Fruit fly (Drosophila melanogaster): Measurements from ENCODE around the gene lsn.
A peak's percentile ranks its signal among the peaks of the same experiment; 100 is the strongest.

Gene lsn

dm6 chr3R:21892450-21892849, 27.5 kb downstream of the lsn start:
- TF ChIP-seq Sry-δ (GFP tag; optimal IDR thresholded peaks at IDR 0.05) = no peak
- TF ChIP-seq oc (tag; optimal IDR thresholded peaks at IDR 0.05) = no peak

dm6 chr3R:21893929-21894328, 29.0 kb downstream of the lsn start:
- TF ChIP-seq ind (GFP tag; optimal IDR thresholded peaks at IDR 0.05) = no peak
- TF ChIP-seq bsh (GFP tag; optimal IDR thresholded peaks at IDR 0.05) = peak; percentile 9 to 75
- peak; percentile 6 for TF ChIP-seq CG2712 (tag; optimal IDR thresholded peaks at IDR 0.05)
- TF ChIP-seq Drgx (GFP tag; IDR thresholded peaks at IDR 0.05) = peak; percentile 88
- TF ChIP-seq gem (tag; optimal IDR thresholded peaks at IDR 0.05) = peak; percentile 27
- TF ChIP-seq sens (GFP tag) = peak; percentile 25
- TF ChIP-seq CG31441 (GFP tag; IDR thresholded peaks at IDR 0.05) = 0 out of 2 replicates have a peak, but pooled peaks have one; percentile 10
- TF ChIP-seq ssp (GFP tag; IDR thresholded peaks at IDR 0.05) = no peak
- TF ChIP-seq nom (GFP tag; optimal IDR thresholded peaks at IDR 0.05) = peak; percentile 60

dm6 chr3R:21895961-21896875, 31.2 kb downstream of the lsn start:
- TF ChIP-seq phol (tag; optimal IDR thresholded peaks at IDR 0.05) = no peak
- TF ChIP-seq klu (GFP tag; IDR thresholded peaks at IDR 0.05) = no peak
- no peak for TF ChIP-seq vvl (GFP tag; IDR thresholded peaks at IDR 0.05)
- TF ChIP-seq Ets65A (GFP tag) = peak; percentile 72
- TF ChIP-seq CG1602 (GFP tag; optimal IDR thresholded peaks at IDR 0.05) = no peak
- TF ChIP-seq otp (GFP tag; IDR thresholded peaks at IDR 0.05) = no peak
- TF ChIP-seq HLH4C (GFP tag; IDR thresholded peaks at IDR 0.05; ENCODE audit: partially characterized antibody) = no peak
- no peak for TF ChIP-seq nmo (GFP tag; optimal IDR thresholded peaks at IDR 0.05)
- TF ChIP-seq CG14860 (GFP tag; IDR thresholded peaks at IDR 0.05; ENCODE audit: partially characterized antibody) = no peak
- TF ChIP-seq Dfd (GFP tag; optimal IDR thresholded peaks at IDR 0.05) = no peak
- no peak for TF ChIP-seq CG13123 (GFP tag; optimal IDR thresholded peaks at IDR 0.05)
- no peak for TF ChIP-seq CG10959 (GFP tag; IDR thresholded peaks at IDR 0.05)
- no peak for TF ChIP-seq CG14710 (tag; optimal IDR thresholded peaks at IDR 0.05)
- TF ChIP-seq Ets97D (GFP tag; optimal IDR thresholded peaks at IDR 0.05) = no peak
- peak; percentile 55 for TF ChIP-seq nom (GFP tag; optimal IDR thresholded peaks at IDR 0.05)
- TF ChIP-seq CkIIα-i1 (GFP tag; IDR thresholded peaks at IDR 0.05) = no peak
- 0 out of 3 replicates have a peak, but pooled peaks have one; percentile 21 for TF ChIP-seq ci (GFP tag; IDR thresholded peaks at IDR 0.05)
- TF ChIP-seq slbo (GFP tag; IDR thresholded peaks at IDR 0.05) = no peak
- no peak for TF ChIP-seq Awh (GFP tag; IDR thresholded peaks at IDR 0.05)
- TF ChIP-seq Drgx (GFP tag; IDR thresholded peaks at IDR 0.05) = 0 out of 2 replicates have a peak, but pooled peaks have one; percentile 6
- TF ChIP-seq ATbp (GFP tag; optimal IDR thresholded peaks at IDR 0.05) = no peak
- TF ChIP-seq fru (optimal IDR thresholded peaks at IDR 0.05) = no peak
- no peak for TF ChIP-seq Abd-B (GFP tag; optimal IDR thresholded peaks at IDR 0.05)
- TF ChIP-seq Bdp1 (GFP tag; optimal IDR thresholded peaks at IDR 0.05) = no peak
- TF ChIP-seq Mrtf (GFP tag; IDR thresholded peaks at IDR 0.05) = no peak
- no peak for TF ChIP-seq D19A (tag; optimal IDR thresholded peaks at IDR 0.05)
- TF ChIP-seq lola (GFP tag; optimal IDR thresholded peaks at IDR 0.05) = no peak
- no peak for TF ChIP-seq bbx (GFP tag; IDR thresholded peaks at IDR 0.05; ENCODE audit: partially characterized antibody)
